Worm (Caenorhabditis elegans) whole organism, L1 larva: ENCODE results near the gene F09C12.8.

Experiments used
- fkh-10 ChIP-seq: sonication (generic microtip); optimal IDR thresholded peaks from 2 replicates; lab custom pipeline; 2017; ENCODE audit warnings: missing biosample characterization, missing genetic modification reagents, missing genetic modification characterization
- mep-1 ChIP-seq: fragments of 150-350 bp; optimal IDR thresholded peaks from 2 replicates; lab custom pipeline; 2014; ENCODE audit warnings: missing biosample characterization, missing genetic modification characterization
- unc-62 ChIP-seq: fragments of 150-350 bp; optimal IDR thresholded peaks from 2 replicates; lab custom pipeline; 2014; ENCODE audit warnings: missing biosample characterization, missing genetic modification reagents, missing genetic modification characterization
- unc-86 ChIP-seq: sonication (generic microtip); optimal IDR thresholded peaks from 2 replicates; lab custom pipeline; 2016; ENCODE audit warnings: missing genetic modification characterization, missing compliant biosample characterization
- zip-4 ChIP-seq: fragments of 200-800 bp; sonication (Bioruptor generic); optimal IDR thresholded peaks from 2 replicates; lab custom pipeline; 2018; ENCODE audit warnings: mild to moderate bottlenecking, missing genetic modification characterization, moderate library complexity, missing compliant biosample characterization
- ztf-11 ChIP-seq, 2 experiments: sonication (generic microtip); optimal IDR thresholded peaks; 2 replicates each; lab custom pipeline; 2016 to 2017; ENCODE audit warnings: missing genetic modification characterization in 2 of 2, missing biosample characterization in 1 of 2, missing compliant biosample characterization in 1 of 2

- no peak for TF ChIP-seq fkh-10 (GFP tag; lab: Kevin White, UChicago)
- no peak for TF ChIP-seq ztf-11 (tag; optimal IDR thresholded peaks at IDR 0.05; lab: Kevin White, UChicago)
- no peak for TF ChIP-seq mep-1 (tag; lab: Kevin White, UChicago)
- TF ChIP-seq unc-86 (tag; lab: Kevin White, UChicago), result no peak
- no peak for TF ChIP-seq zip-4
- TF ChIP-seq unc-62 (GFP tag; lab: Kevin White, UChicago), result no peak
Observed at ce11 chrII:5093945-5094344, 18.2 kb upstream of the F09C12.8 start, which contains the start of gene C04G6.13.
